Fruit fly (Drosophila melanogaster): ENCODE results near the gene Crtc.
A peak's percentile ranks its signal among the peaks of the same experiment; 100 is the strongest.

dm6 chr3L:17644906-17645244, 24.2 kb downstream of the Crtc start, which contains the start of gene Pep:
- no peak for TF ChIP-seq CG13204 (GFP tag; optimal IDR thresholded peaks at IDR 0.05)
- 0 out of 2 replicates have a peak, but pooled peaks have one; percentile 23 for TF ChIP-seq CG12605 (GFP tag; IDR thresholded peaks at IDR 0.05)
- no peak for TF ChIP-seq CG4496 (GFP tag; IDR thresholded peaks at IDR 0.05)
- peak; percentile 9; the same call in 1 of the 2 replicates for TF ChIP-seq Ets98B (GFP tag; IDR thresholded peaks at IDR 0.05)
